Fruit fly (Drosophila melanogaster): Measurements from ENCODE around the gene CatB.

dm6 chr2L:8738253-8738665 is 32.9 kb downstream of the CatB start:
- TF ChIP-seq Dll (optimal IDR thresholded peaks at IDR 0.05): no peak
- TF ChIP-seq pan (optimal IDR thresholded peaks at IDR 0.05): no peak
- no peak for TF ChIP-seq CG8478 (optimal IDR thresholded peaks at IDR 0.05)
- TF ChIP-seq EcR (GFP tag; optimal IDR thresholded peaks at IDR 0.05): no peak
- no peak for TF ChIP-seq psq (optimal IDR thresholded peaks at IDR 0.05)
